Worm (Caenorhabditis elegans): ENCODE results near the gene pdf-2.

DNA sequence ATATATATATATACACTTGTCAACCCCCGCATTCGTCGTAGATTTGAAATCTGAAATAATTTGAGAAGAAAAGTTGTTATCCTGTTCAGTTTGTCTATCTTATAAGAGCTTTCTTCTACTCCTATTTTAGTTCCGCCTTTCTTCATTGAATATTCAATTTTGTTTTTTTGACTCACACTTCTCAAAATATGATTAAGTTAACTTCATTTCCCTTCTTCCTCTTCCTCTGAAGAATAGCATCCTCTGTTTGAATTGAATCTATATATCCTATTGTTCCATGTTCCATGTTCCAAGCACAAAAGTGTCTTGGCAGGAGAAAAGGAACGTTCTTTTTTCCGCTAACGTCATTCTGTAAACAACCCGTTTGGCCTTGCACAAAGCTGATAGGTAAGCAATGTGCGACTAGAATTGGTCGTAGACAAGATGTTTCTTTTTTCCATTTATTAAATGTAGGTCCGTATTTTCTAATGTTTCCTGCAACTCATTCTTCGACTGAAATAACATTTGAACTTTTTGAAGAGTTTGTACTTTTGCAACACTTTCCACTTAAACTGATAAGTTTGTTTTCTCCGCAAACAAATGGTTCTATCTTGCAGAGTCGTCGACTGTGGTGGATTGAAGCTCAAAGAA is 28.9 kb downstream of the pdf-2 start, which contains the start of gene gap-1:
- TF ChIP-seq ref-1 (GFP tag; conservative IDR thresholded peaks at IDR 0.05) (no peak), ztf-29 (GFP tag; IDR thresholded peaks at IDR 0.05) (no peak), T22C8.4 (GFP tag; IDR thresholded peaks at IDR 0.05) (no peak), flt-1 (GFP tag; IDR thresholded peaks at IDR 0.05) (no peak)
